Worm (Caenorhabditis elegans) whole organism, young adult: ENCODE data around the gene clec-40.

Experiments
- hlh-12 ChIP-seq: sonication (generic microtip); optimal IDR thresholded peaks from 2 replicates; lab custom pipeline; 2016; ENCODE audit warnings: missing genetic modification characterization, missing compliant biosample characterization
- ztf-22 ChIP-seq: fragments of 200-800 bp; sonication (Bioruptor generic); optimal IDR thresholded peaks from 2 replicates; lab custom pipeline; 2018; ENCODE audit warnings: mild to moderate bottlenecking, missing genetic modification characterization, moderate library complexity, missing compliant biosample characterization

DNA sequence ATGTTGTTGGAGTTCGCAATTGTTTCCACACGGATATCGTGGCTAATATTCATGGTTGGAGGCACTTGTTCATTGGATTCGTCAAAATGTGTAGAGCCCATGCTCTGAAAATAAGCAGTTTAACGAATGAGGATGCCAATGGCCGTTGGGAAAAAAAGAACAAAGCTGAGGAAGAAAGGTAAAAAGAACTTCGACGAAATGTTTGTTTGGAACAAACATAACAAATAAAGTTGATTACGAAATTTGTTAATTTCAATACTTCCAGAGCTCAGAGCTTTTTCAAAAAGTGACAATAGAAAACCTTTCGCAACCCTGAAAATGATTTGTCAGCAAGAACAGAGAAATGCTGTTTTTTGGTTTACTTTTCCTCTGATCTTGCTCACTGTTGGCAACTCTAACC lies 39.2 kb upstream of the clec-40 start, which contains the start of gene F09C6.3:
- TF ChIP-seq hlh-12 (tag; lab: Kevin White, UChicago) (no peak), ztf-22 (GFP tag; lab: Kevin White, UChicago) (no peak)
